Fruit fly (Drosophila melanogaster): Measurements from ENCODE around the gene CG43400.

DNA sequence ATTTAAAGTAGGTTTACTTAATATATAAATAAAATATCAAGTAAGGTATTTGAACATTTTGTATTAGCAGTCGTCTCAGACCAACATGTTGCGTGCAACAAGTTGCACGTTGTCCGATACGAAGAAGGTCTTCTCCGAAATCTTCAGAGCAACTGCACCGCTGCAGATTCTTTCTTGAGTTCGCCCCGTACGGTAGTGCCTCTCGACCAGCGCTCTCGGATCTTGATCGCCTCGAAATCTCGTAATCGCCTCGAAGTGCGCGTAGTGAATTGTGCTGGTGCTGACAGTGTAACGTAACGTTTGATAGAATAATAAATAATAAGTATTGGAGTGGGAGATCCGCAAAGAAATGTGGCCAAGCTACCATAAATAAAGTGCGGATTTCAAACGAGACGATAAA is 23.9 kb upstream of the CG43400 start, which contains the start of gene dachs:
- TF ChIP-seq CG33017 (tag; optimal IDR thresholded peaks at IDR 0.05) (no peak), cic (GFP tag; optimal IDR thresholded peaks at IDR 0.05) (no peak), ovo (GFP tag; optimal IDR thresholded peaks at IDR 0.05) (no peak), toe (GFP tag; optimal IDR thresholded peaks at IDR 0.05) (no peak), bab1 (GFP tag; optimal IDR thresholded peaks at IDR 0.05) (no peak)
